Worm (Caenorhabditis elegans) whole organism, L1 larva: ENCODE measurements around the gene his-48.

Experiments
- ceh-82 ChIP-seq, 3 experiments: fragments of 150-350 bp in 1 of 3; sonication (generic microtip) in 2 of 3; optimal IDR thresholded peaks; 2 replicates each; lab custom pipeline; 2014 to 2017; ENCODE audit warnings: missing biosample characterization in 3 of 3, missing genetic modification characterization in 3 of 3
- egl-27 ChIP-seq, 2 experiments: fragments of 150-350 bp in 1 of 2; sonication (generic microtip); optimal IDR thresholded peaks; 3 replicates each; lab custom pipeline; 2017 to 2018; ENCODE audit warnings: missing biosample characterization in 2 of 2, missing genetic modification characterization in 2 of 2, missing genetic modification reagents in 2 of 2
- nhr-237 ChIP-seq: fragments of 150-350 bp; optimal IDR thresholded peaks from 2 replicates; lab custom pipeline; 2014; ENCODE audit warnings: missing biosample characterization, missing genetic modification characterization
- nhr-77 ChIP-seq: fragments of 150-350 bp; optimal IDR thresholded peaks from 2 replicates; lab custom pipeline; 2014; ENCODE audit warnings: missing biosample characterization, missing genetic modification characterization
- snpc-4 ChIP-seq: fragments of 150-350 bp; optimal IDR thresholded peaks from 2 replicates; lab custom pipeline; 2014; ENCODE audit warnings: missing biosample characterization, missing genetic modification characterization
- sptf-1 ChIP-seq: fragments of 150-350 bp; optimal IDR thresholded peaks from 2 replicates; lab custom pipeline; 2014; ENCODE audit warnings: missing biosample characterization, missing genetic modification characterization
- unc-130 ChIP-seq: fragments of 150-350 bp; optimal IDR thresholded peaks from 2 replicates; lab custom pipeline; 2017; ENCODE audit warnings: missing biosample characterization, missing genetic modification characterization, inconsistent platforms
- unc-86 ChIP-seq: sonication (generic microtip); optimal IDR thresholded peaks from 2 replicates; lab custom pipeline; 2016; ENCODE audit warnings: missing genetic modification characterization, missing compliant biosample characterization
- zag-1 ChIP-seq: fragments of 150-350 bp; optimal IDR thresholded peaks from 2 replicates; lab custom pipeline; 2014; ENCODE audit warnings: missing biosample characterization, missing genetic modification characterization

DNA sequence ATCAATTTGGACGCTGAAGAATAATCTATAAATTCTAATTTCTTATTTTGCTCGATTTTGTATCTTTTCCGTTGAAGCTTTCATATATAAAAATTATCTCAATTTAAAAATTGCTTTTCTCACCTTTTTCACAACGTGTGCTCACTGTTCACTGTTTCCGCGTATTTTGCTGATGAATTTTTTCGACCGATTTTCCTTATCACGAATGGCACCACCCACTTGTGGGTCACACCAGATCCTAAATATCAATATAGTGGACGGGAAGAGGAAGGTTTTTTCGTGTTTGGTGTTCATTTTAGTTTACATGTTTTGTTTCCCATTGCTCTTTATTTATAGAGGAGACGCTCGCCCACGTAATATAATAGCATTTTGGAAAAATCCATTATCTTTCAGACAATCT, 8.9 kb upstream of the his-48 start:
- TF ChIP-seq snpc-4: no peak
- TF ChIP-seq unc-130 (tag; lab: Kevin White, UChicago): no peak
- TF ChIP-seq ceh-82 (tag; optimal IDR thresholded peaks at IDR 0.05; lab: Kevin White, UChicago): no peak
- TF ChIP-seq nhr-237 (tag; lab: Kevin White, UChicago): no peak
- no peak for TF ChIP-seq zag-1 (tag; lab: Kevin White, UChicago)
- no peak for TF ChIP-seq egl-27 (tag; optimal IDR thresholded peaks at IDR 0.05; lab: Kevin White, UChicago)
- TF ChIP-seq nhr-77 (tag; lab: Kevin White, UChicago): no peak
- TF ChIP-seq unc-86 (tag; lab: Kevin White, UChicago): no peak
- no peak for TF ChIP-seq sptf-1 (tag; lab: Kevin White, UChicago)
